Worm (Caenorhabditis elegans) whole organism, L1 larva: ENCODE data around the gene flp-19.

Experiments
- F16B12.6 ChIP-seq: fragments of 150-350 bp; optimal IDR thresholded peaks from 2 replicates; lab custom pipeline; 2014; ENCODE audit warnings: missing biosample characterization, missing genetic modification characterization
- Y116A8C.19 ChIP-seq: sonication (generic microtip); optimal IDR thresholded peaks from 2 replicates; lab custom pipeline; 2016; ENCODE audit warnings: missing compliant biosample characterization, missing genetic modification characterization, borderline replicate concordance
- aha-1 ChIP-seq: fragments of 150-350 bp; optimal IDR thresholded peaks from 2 replicates; lab custom pipeline; 2014; ENCODE audit warnings: missing biosample characterization, missing genetic modification characterization
- alr-1 ChIP-seq: fragments of 200-800 bp; sonication (Bioruptor generic); optimal IDR thresholded peaks from 2 replicates; lab custom pipeline; 2018; ENCODE audit warnings: borderline replicate concordance, mild to moderate bottlenecking, missing genetic modification characterization, missing compliant biosample characterization
- blmp-1 ChIP-seq: fragments of 150-350 bp; optimal IDR thresholded peaks from 2 replicates; lab custom pipeline; 2014; ENCODE audit warnings: missing biosample characterization, missing genetic modification characterization
- ceh-8 ChIP-seq: fragments of 200-800 bp; sonication (Bioruptor generic); optimal IDR thresholded peaks from 2 replicates; lab custom pipeline; 2018; ENCODE audit warnings: mild to moderate bottlenecking, missing genetic modification characterization, moderate library complexity, missing compliant biosample characterization
- ceh-82 ChIP-seq, 3 experiments: fragments of 150-350 bp in 1 of 3; sonication (generic microtip) in 2 of 3; optimal IDR thresholded peaks; 2 replicates each; lab custom pipeline; 2014 to 2017; ENCODE audit warnings: missing biosample characterization in 3 of 3, missing genetic modification characterization in 3 of 3
- ceh-88 ChIP-seq: fragments of 200-800 bp; sonication (Bioruptor generic); IDR thresholded peaks from 2 replicates; pipeline ENCODE4 v1.3.6; 2022; ENCODE audit warnings: missing genetic modification characterization, missing compliant biosample characterization
- ces-1 ChIP-seq: fragments of 150-350 bp; optimal IDR thresholded peaks from 2 replicates; lab custom pipeline; 2014; ENCODE audit warnings: missing biosample characterization, missing genetic modification reagents, missing genetic modification characterization
- dpl-1 ChIP-seq, 3 experiments: fragments of 150-350 bp in 2 of 3; sonication (generic microtip) in 1 of 3; optimal IDR thresholded peaks; 2 replicates each; lab custom pipeline; 2014 to 2017; ENCODE audit warnings: missing biosample characterization in 3 of 3, missing genetic modification characterization in 3 of 3, missing genetic modification reagents in 3 of 3
- efl-1 ChIP-seq, 4 experiments: fragments of 150-350 bp; optimal IDR thresholded peaks in 3 of 4; peaks in 1 of 4; 1 replicate in 1 of 4; 2 replicates in 3 of 4; lab custom pipeline; 2014; ENCODE audit warnings: missing biosample characterization in 2 of 4, missing genetic modification characterization in 2 of 4, missing genetic modification reagents in 2 of 4
- egl-27 ChIP-seq, 2 experiments: fragments of 150-350 bp in 1 of 2; sonication (generic microtip); optimal IDR thresholded peaks; 3 replicates each; lab custom pipeline; 2017 to 2018; ENCODE audit warnings: missing biosample characterization in 2 of 2, missing genetic modification characterization in 2 of 2, missing genetic modification reagents in 2 of 2
- fkh-10 ChIP-seq: sonication (generic microtip); optimal IDR thresholded peaks from 2 replicates; lab custom pipeline; 2017; ENCODE audit warnings: missing biosample characterization, missing genetic modification reagents, missing genetic modification characterization
- fkh-4 ChIP-seq: sonication (generic microtip); optimal IDR thresholded peaks from 2 replicates; lab custom pipeline; 2016; ENCODE audit warnings: missing compliant biosample characterization, missing genetic modification characterization, borderline replicate concordance
- fkh-8 ChIP-seq: sonication (generic microtip); optimal IDR thresholded peaks from 2 replicates; lab custom pipeline; 2016; ENCODE audit warnings: mild to moderate bottlenecking, missing genetic modification characterization, missing compliant biosample characterization
- fos-1 ChIP-seq: fragments of 150-350 bp; optimal IDR thresholded peaks from 2 replicates; lab custom pipeline; 2014; ENCODE audit warnings: missing biosample characterization, missing genetic modification characterization
- grh-1 ChIP-seq: fragments of 200-800 bp; sonication (Bioruptor generic); IDR thresholded peaks from 2 replicates; pipeline ENCODE4 v1.3.6; 2022; ENCODE audit warnings: missing genetic modification reagents, missing genetic modification characterization, missing compliant biosample characterization
- isw-1 ChIP-seq: fragments of 200-800 bp; sonication (Bioruptor generic); IDR thresholded peaks from 2 replicates; pipeline ENCODE4 v1.3.6; 2022; ENCODE audit warnings: missing genetic modification characterization, missing compliant biosample characterization
- jun-1 ChIP-seq: fragments of 150-350 bp; optimal IDR thresholded peaks from 2 replicates; lab custom pipeline; 2014; ENCODE audit warnings: missing biosample characterization, missing genetic modification reagents, missing genetic modification characterization
- lin-14 ChIP-seq: fragments of 200-800 bp; sonication (Bioruptor generic); optimal IDR thresholded peaks from 2 replicates; lab custom pipeline; 2018; ENCODE audit warnings: mild to moderate bottlenecking, missing genetic modification characterization, moderate library complexity, missing compliant biosample characterization
- lin-35 ChIP-seq, 2 experiments: fragments of 150-350 bp; optimal IDR thresholded peaks; 2 replicates each; lab custom pipeline; 2014; ENCODE audit warnings: missing biosample characterization in 2 of 2, missing genetic modification characterization in 2 of 2, missing genetic modification reagents in 2 of 2
- lir-3 ChIP-seq: sonication (generic microtip); optimal IDR thresholded peaks from 2 replicates; lab custom pipeline; 2016; ENCODE audit warnings: mild to moderate bottlenecking, missing genetic modification characterization, moderate library complexity, missing compliant biosample characterization; ENCODE audit not compliant: poor library complexity
- mef-2 ChIP-seq: fragments of 150-350 bp; optimal IDR thresholded peaks from 2 replicates; lab custom pipeline; 2014; ENCODE audit warnings: missing biosample characterization, missing genetic modification characterization
- mep-1 ChIP-seq: fragments of 150-350 bp; optimal IDR thresholded peaks from 2 replicates; lab custom pipeline; 2014; ENCODE audit warnings: missing biosample characterization, missing genetic modification characterization
- nhr-12 ChIP-seq: sonication (generic microtip); optimal IDR thresholded peaks from 2 replicates; lab custom pipeline; 2017; ENCODE audit warnings: missing biosample characterization, missing genetic modification characterization
- nhr-19 ChIP-seq: fragments of 200-800 bp; sonication (Bioruptor generic); conservative IDR thresholded peaks from 2 replicates; pipeline ENCODE4 v1.3.6; 2022; ENCODE audit warnings: missing genetic modification characterization, missing compliant biosample characterization
- nhr-47 ChIP-seq: sonication (generic microtip); optimal IDR thresholded peaks from 2 replicates; lab custom pipeline; 2016; ENCODE audit warnings: mild to moderate bottlenecking, missing genetic modification characterization, moderate library complexity, missing compliant biosample characterization
- nhr-71 ChIP-seq: sonication (generic microtip); optimal IDR thresholded peaks from 2 replicates; lab custom pipeline; 2016; ENCODE audit warnings: mild to moderate bottlenecking, missing genetic modification characterization, moderate library complexity, missing compliant biosample characterization
- nhr-84 ChIP-seq: sonication (generic microtip); optimal IDR thresholded peaks from 2 replicates; lab custom pipeline; 2017; ENCODE audit warnings: missing biosample characterization, missing genetic modification characterization
- nhr-85 ChIP-seq: sonication (generic microtip); peaks from one replicate; lab custom pipeline; 2016; ENCODE audit warnings: missing genetic modification characterization, inconsistent platforms, missing compliant biosample characterization
- nhr-90 ChIP-seq: sonication (generic microtip); optimal IDR thresholded peaks from 2 replicates; lab custom pipeline; 2016; ENCODE audit warnings: mild to moderate bottlenecking, missing genetic modification characterization, missing compliant biosample characterization; ENCODE audit not compliant: poor library complexity
- pag-3 ChIP-seq: sonication (generic microtip); optimal IDR thresholded peaks from 2 replicates; lab custom pipeline; 2017; ENCODE audit warnings: missing genetic modification characterization, mild to moderate bottlenecking, missing compliant biosample characterization, antibody characterized with exemption, borderline replicate concordance; ENCODE audit not compliant: insufficient read depth
- pqm-1 ChIP-seq: sonication (generic microtip); optimal IDR thresholded peaks from 3 replicates; lab custom pipeline; 2017; ENCODE audit warnings: missing biosample characterization, missing genetic modification characterization
- skn-1 ChIP-seq: fragments of 150-350 bp; optimal IDR thresholded peaks from 2 replicates; lab custom pipeline; 2014; ENCODE audit warnings: missing biosample characterization, missing genetic modification characterization
- tlp-1 ChIP-seq: fragments of 150-350 bp; optimal IDR thresholded peaks from 2 replicates; lab custom pipeline; 2014; ENCODE audit warnings: missing biosample characterization, missing genetic modification characterization
- unc-30 ChIP-seq: sonication (generic microtip); optimal IDR thresholded peaks from 2 replicates; lab custom pipeline; 2017; ENCODE audit warnings: missing biosample characterization, missing genetic modification characterization
- unc-86 ChIP-seq: sonication (generic microtip); optimal IDR thresholded peaks from 2 replicates; lab custom pipeline; 2016; ENCODE audit warnings: missing genetic modification characterization, missing compliant biosample characterization
- unc-98 ChIP-seq: fragments of 200-800 bp; sonication (Bioruptor generic); IDR thresholded peaks from 2 replicates; pipeline ENCODE4 v1.3.6; 2022; ENCODE audit warnings: missing genetic modification characterization, missing compliant biosample characterization
- vab-15 ChIP-seq: sonication (generic microtip); optimal IDR thresholded peaks from 2 replicates; lab custom pipeline; 2017; ENCODE audit warnings: missing genotype, mild to moderate bottlenecking, missing genetic modification characterization, missing compliant biosample characterization
- xbp-1 ChIP-seq: sonication (generic microtip); optimal IDR thresholded peaks from 2 replicates; lab custom pipeline; 2016; ENCODE audit warnings: missing genetic modification characterization, missing compliant biosample characterization
- ztf-11 ChIP-seq, 2 experiments: sonication (generic microtip); optimal IDR thresholded peaks; 2 replicates each; lab custom pipeline; 2016 to 2017; ENCODE audit warnings: missing genetic modification characterization in 2 of 2, missing biosample characterization in 1 of 2, missing compliant biosample characterization in 1 of 2

flp-19 gene

ce11 chrX:10576872-10577271, 27.6 kb upstream of the flp-19 start, which contains the start of gene nhx-5:
nhx-5 (plus strand) TSS chrX:10576953.
- TF ChIP-seq efl-1 (optimal IDR thresholded peaks at IDR 0.05; lab: Kevin White, UChicago) (no peak), efl-1 (GFP tag; optimal IDR thresholded peaks at IDR 0.05 in 1 of 2; lab: Kevin White, UChicago) (peak in 1 of 2 experiments; percentile 35), ces-1 (GFP tag; lab: Kevin White, UChicago) (no peak)
- TF ChIP-seq, all 84 proteins: peak for 1

- peak; percentile 72 for TF ChIP-seq fkh-8
- no peak for TF ChIP-seq F16B12.6 (tag; lab: Kevin White, UChicago)
Measured at ce11 chrX:10589465-10589864, 15.0 kb upstream of the flp-19 start, which contains the start of gene F57C7.4. F57C7.4 (minus strand) TSS chrX:10589565.

- TF ChIP-seq fkh-10, result peak; percentile 75
- TF ChIP-seq lin-14 (GFP tag; lab: Kevin White, UChicago), result peak; percentile 31
- no peak for TF ChIP-seq blmp-1 (tag; lab: Kevin White, UChicago)
- TF ChIP-seq nhr-12 (tag; lab: Kevin White, UChicago), result no peak
- TF ChIP-seq nhr-85 (tag; lab: Kevin White, UChicago), result peak; percentile 2
- TF ChIP-seq nhr-90 (tag; lab: Kevin White, UChicago), result no peak
- TF ChIP-seq jun-1 (tag; lab: Kevin White, UChicago), result no peak
- TF ChIP-seq skn-1 (tag; lab: Kevin White, UChicago), result no peak
Measured at ce11 chrX:10590772-10591171, 13.7 kb upstream of the flp-19 start.

DNA sequence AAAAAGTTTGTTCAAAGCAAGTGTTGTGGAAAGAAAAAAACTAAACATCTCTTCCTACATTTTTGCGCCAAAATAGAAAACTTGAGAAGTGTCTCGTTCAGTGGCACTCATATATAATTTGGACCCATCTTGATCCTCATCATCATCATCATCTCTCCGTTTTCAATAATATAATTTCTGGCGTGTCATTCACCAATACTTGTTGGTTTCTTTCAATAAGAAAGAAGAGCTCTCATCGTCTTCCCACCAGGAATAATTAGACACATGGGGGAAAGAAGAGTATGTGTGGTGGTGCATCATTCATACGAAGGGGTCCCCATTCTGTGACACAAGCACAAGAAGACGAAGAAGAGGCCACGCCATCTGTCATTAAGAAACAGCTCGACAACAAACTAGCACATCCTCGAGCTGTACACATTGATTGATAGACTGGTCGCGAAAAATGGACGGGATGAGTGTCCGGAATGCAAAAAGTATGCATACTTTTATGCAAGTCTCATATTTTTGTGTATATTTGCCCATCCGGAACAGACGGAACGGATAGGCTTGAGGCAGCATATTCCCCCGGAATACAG, 13.2 kb upstream of the flp-19 start:
- no peak for TF ChIP-seq mep-1 (tag; lab: Kevin White, UChicago)
- no peak for TF ChIP-seq unc-98
- no peak for TF ChIP-seq nhr-47
- no peak for TF ChIP-seq dpl-1 (GFP tag; optimal IDR thresholded peaks at IDR 0.05; lab: Kevin White, UChicago)
- no peak for TF ChIP-seq pag-3 (tag; lab: Kevin White, UChicago)
- no peak for TF ChIP-seq skn-1 (tag; lab: Kevin White, UChicago)
- TF ChIP-seq aha-1 (tag; lab: Kevin White, UChicago), result no peak
- TF ChIP-seq xbp-1, result no peak
- no peak for TF ChIP-seq isw-1
- no peak for TF ChIP-seq nhr-84 (tag; lab: Kevin White, UChicago)
- TF ChIP-seq unc-30, result no peak
- no peak for TF ChIP-seq Y116A8C.19 (tag; lab: Kevin White, UChicago)
- no peak for TF ChIP-seq ceh-88
- no peak for TF ChIP-seq nhr-71 (tag; lab: Kevin White, UChicago)
- TF ChIP-seq egl-27 (tag; optimal IDR thresholded peaks at IDR 0.05; lab: Kevin White, UChicago), result no peak
- no peak for TF ChIP-seq nhr-85 (tag; lab: Kevin White, UChicago)
- TF ChIP-seq ceh-8 (GFP tag; lab: Kevin White, UChicago), result no peak
- TF ChIP-seq ztf-11 (tag; optimal IDR thresholded peaks at IDR 0.05; lab: Kevin White, UChicago), result peak in 1 of 2 experiments; percentile 10
- no peak for TF ChIP-seq lin-35 (GFP tag; optimal IDR thresholded peaks at IDR 0.05; lab: Kevin White, UChicago)
- TF ChIP-seq mef-2 (tag; lab: Kevin White, UChicago), result no peak
- no peak for TF ChIP-seq blmp-1 (tag; lab: Kevin White, UChicago)
- TF ChIP-seq lin-14 (GFP tag; lab: Kevin White, UChicago), result peak; percentile 6
- no peak for TF ChIP-seq vab-15 (tag; lab: Kevin White, UChicago)
- TF ChIP-seq unc-86 (tag; lab: Kevin White, UChicago), result peak; percentile 30
- no peak for TF ChIP-seq fkh-4

ce11 chrX:10593234-10593633, 11.3 kb upstream of the flp-19 start, which contains the start of gene sdn-1:
sdn-1 (minus strand) TSS chrX:10593334.
- no peak for TF ChIP-seq pqm-1
- no peak for TF ChIP-seq nhr-19 (GFP tag; lab: Robert Waterston, UW)
- TF ChIP-seq ztf-11 (tag; optimal IDR thresholded peaks at IDR 0.05; lab: Kevin White, UChicago), result no peak
- no peak for TF ChIP-seq ceh-82 (tag; optimal IDR thresholded peaks at IDR 0.05; lab: Kevin White, UChicago)
- TF ChIP-seq nhr-85 (tag; lab: Kevin White, UChicago), result no peak
- TF ChIP-seq tlp-1, result no peak
- no peak for TF ChIP-seq fos-1 (tag; lab: Kevin White, UChicago)
- no peak for TF ChIP-seq aha-1 (tag; lab: Kevin White, UChicago)
- no peak for TF ChIP-seq alr-1 (tag; lab: Kevin White, UChicago)
- TF ChIP-seq lir-3 (tag; lab: Kevin White, UChicago), result no peak
- TF ChIP-seq grh-1, result no peak
